Worm (Caenorhabditis elegans): ENCODE results near the gene srh-112.

The srh-112 gene

DNA sequence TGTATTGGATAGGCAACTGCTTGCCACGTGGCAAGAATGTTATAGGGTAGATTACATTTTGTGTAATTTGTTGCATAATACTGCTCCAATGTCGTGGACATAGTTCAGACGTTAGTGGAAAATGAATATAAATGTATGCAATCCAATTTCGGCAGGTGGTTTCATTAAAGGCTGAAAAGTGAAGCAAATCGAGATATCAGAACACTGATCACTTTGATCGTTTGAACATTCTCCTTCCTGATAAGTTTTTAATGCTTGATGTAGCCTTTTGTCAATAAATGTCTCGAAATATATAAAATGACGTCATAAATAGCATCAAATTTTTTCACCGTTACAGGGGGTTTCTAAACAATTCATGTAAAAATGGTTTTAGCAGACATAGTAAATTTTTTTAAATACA is 5.7 kb downstream of the srh-112 start, which contains the start of gene srh-109:
TSS of gene srh-109 (minus strand) at position 101 of the 400 bp plus-strand sequence.
- no peak for TF ChIP-seq ceh-13 (GFP tag; optimal IDR thresholded peaks at IDR 0.05)
- no peak for TF ChIP-seq ets-7 (tag; optimal IDR thresholded peaks at IDR 0.05)
- no peak for TF ChIP-seq flt-1 (GFP tag; IDR thresholded peaks at IDR 0.05)
- no peak for TF ChIP-seq hmg-4 (GFP tag; optimal IDR thresholded peaks at IDR 0.05)
- TF ChIP-seq scrt-1 (GFP tag; IDR thresholded peaks at IDR 0.05), result no peak
- TF ChIP-seq B0310.2 (tag; optimal IDR thresholded peaks at IDR 0.05), result no peak
- TF ChIP-seq tra-4 (tag; optimal IDR thresholded peaks at IDR 0.05), result no peak
- no peak for TF ChIP-seq F13C5.2 (tag; optimal IDR thresholded peaks at IDR 0.05)
- TF ChIP-seq ceh-36 (tag; optimal IDR thresholded peaks at IDR 0.05), result no peak
- no peak for TF ChIP-seq sea-1 (GFP tag; conservative IDR thresholded peaks at IDR 0.05)
- no peak for TF ChIP-seq pes-1 (GFP tag; IDR thresholded peaks at IDR 0.05)
- no peak for TF ChIP-seq hnd-1 (tag; optimal IDR thresholded peaks at IDR 0.05)
- TF ChIP-seq tbx-37 (GFP tag; conservative IDR thresholded peaks at IDR 0.05), result no peak
- TF ChIP-seq hmbx-1 (tag; optimal IDR thresholded peaks at IDR 0.05), result no peak
- TF ChIP-seq aly-1 (tag; optimal IDR thresholded peaks at IDR 0.05), result no peak
- TF ChIP-seq ama-1 (optimal IDR thresholded peaks at IDR 0.05), result no peak
- TF ChIP-seq tbx-11 (GFP tag; IDR thresholded peaks at IDR 0.05), result no peak

DNA sequence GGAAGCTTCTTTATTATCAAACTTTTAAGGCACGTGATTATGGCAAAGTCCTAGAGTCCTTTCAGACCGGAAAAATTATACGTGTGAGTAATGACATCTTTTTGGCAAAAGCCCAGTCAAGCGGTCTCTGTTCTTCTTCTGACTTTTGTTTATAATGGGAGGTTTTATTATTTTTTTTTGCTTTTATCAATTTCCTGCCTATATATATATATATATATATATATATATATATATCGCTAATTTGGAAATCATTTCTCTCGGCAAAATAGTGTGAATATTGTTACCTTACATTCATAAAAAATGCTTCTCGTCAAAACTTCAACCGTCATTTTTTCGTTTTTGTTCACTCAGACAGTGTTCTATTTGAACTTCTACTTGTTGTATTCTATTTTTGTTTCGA is 8.3 kb downstream of the srh-112 start, which contains the start of gene srbc-62:
TSS of gene srbc-62 (plus strand) at position 301 of the 400 bp plus-strand sequence.
- TF ChIP-seq sea-1 (GFP tag; conservative IDR thresholded peaks at IDR 0.05), result no peak
- no peak for TF ChIP-seq tbx-11 (GFP tag; IDR thresholded peaks at IDR 0.05)
- no peak for TF ChIP-seq pes-1 (GFP tag; IDR thresholded peaks at IDR 0.05)
- TF ChIP-seq F13C5.2 (tag; optimal IDR thresholded peaks at IDR 0.05), result no peak

DNA sequence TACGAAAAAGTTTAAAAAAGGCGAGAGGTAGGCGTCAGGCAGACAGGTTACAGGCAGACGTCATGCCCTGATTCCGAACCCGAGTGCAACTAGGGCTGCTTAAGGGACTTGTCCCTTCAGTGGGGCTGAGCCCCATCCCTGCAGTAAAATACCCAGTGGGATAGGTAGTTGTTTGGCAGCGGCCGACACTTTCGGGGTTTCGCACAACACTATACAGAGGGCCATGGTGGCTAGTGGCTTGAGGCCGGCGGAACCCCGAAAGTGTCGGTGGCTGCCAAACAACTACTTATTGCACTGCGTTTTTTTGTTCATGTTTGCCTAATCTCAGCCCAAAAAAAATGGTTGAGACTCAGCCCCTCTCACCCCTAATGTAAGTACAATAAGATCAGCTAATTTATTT is 10.4 kb downstream of the srh-112 start:
- no peak for TF ChIP-seq ets-7 (tag; optimal IDR thresholded peaks at IDR 0.05)
- TF ChIP-seq hnd-1 (tag; optimal IDR thresholded peaks at IDR 0.05), result no peak
- TF ChIP-seq tra-4 (tag; optimal IDR thresholded peaks at IDR 0.05), result no peak
- no peak for TF ChIP-seq tbx-11 (GFP tag; IDR thresholded peaks at IDR 0.05)
- TF ChIP-seq B0310.2 (tag; optimal IDR thresholded peaks at IDR 0.05), result no peak
- TF ChIP-seq flt-1 (GFP tag; IDR thresholded peaks at IDR 0.05), result no peak
- TF ChIP-seq ceh-13 (GFP tag; optimal IDR thresholded peaks at IDR 0.05), result no peak

DNA sequence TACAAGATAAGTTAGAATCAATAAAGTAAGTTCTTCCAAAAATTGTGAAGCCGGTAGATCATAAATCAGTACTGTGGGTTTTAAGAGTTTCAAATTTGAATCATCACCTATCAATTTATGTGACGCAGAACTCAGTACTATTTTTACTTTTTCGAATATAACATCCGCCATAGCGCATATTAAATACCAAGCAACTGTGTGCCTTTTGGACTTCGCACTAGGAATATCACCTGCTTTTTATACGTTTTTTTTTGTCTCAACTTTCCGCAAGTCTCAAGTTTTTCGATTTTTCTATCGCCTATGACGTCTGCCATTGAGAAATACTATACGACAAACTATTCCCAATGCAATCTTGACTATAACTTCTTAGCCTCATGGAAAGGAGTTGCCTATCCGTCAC is 13.3 kb downstream of the srh-112 start, which contains the start of gene srh-113:
TSS of gene srh-113 (plus strand) at position 301 of the 400 bp plus-strand sequence.
- no peak for TF ChIP-seq hmg-4 (GFP tag; optimal IDR thresholded peaks at IDR 0.05)
- no peak for TF ChIP-seq tra-4 (tag; optimal IDR thresholded peaks at IDR 0.05)
- no peak for TF ChIP-seq tbx-11 (GFP tag; IDR thresholded peaks at IDR 0.05)

DNA sequence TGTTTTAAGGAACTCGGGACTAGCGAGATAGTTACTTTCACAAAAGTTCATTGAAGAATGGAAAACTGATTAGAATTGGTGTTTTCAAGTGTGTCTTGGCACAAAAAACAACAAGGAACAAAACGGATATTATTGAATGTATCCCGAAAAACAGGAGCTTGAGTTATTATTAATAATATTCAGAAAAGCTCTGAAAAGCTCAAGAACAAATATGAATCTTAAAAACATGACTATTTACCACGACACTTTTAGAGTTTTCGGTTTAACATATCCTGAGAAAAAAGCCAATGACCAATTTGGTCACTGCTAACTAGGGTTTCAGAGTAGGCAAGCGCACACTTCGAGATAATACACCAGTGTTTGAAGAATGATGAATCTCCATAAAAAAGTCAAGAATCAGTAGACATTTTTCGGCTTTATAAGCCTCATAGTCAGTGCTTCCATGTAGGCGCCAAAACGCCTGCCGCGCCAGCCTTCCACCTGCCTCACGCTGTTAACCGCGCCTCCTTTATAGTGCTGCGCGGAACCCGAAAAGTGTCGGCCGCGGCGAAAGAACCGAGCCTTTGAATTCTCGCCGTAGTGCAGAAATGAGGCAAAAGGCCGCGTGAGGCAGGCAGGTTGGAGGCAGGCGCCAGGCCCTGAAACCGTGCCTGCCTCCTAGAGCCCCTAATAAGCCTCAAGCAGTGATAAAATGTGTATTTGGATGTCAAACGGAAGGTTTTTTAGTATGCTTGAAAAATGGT is 13.9 kb downstream of the srh-112 start, which contains the start of gene srh-236:
TSS of gene srh-236 (minus strand) at position 51 of the 743 bp plus-strand sequence.
- TF ChIP-seq flt-1 (GFP tag; IDR thresholded peaks at IDR 0.05) (no peak), B0310.2 (tag; optimal IDR thresholded peaks at IDR 0.05) (no peak), ceh-36 (tag; optimal IDR thresholded peaks at IDR 0.05) (no peak), aly-1 (tag; optimal IDR thresholded peaks at IDR 0.05) (no peak), ets-7 (tag; optimal IDR thresholded peaks at IDR 0.05) (no peak), hmg-4 (GFP tag; optimal IDR thresholded peaks at IDR 0.05) (no peak)

DNA sequence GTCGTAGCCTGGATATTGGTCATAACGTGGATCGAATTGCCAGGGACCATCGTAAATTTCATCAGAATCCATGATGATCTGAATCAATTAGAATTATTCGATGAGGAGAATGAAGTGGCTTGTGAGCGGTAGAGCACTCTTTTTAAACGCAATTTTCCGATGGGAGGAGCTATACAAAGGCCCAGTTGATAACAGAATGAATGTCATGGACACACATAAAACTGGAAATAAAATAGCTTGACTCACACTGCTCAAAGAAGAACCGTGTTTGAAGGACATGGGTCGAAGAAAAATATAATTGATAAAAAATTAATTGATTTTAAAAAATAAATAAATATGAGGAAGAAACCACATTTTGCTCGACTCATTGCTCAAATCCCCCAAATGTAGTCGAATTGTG is 18.0 kb downstream of the srh-112 start, which contains the start of gene Y68A4A.13:
TSS of gene Y68A4A.13 (minus strand) at position 101 of the 400 bp plus-strand sequence.
- no peak for TF ChIP-seq tbx-37 (GFP tag; conservative IDR thresholded peaks at IDR 0.05)
- no peak for TF ChIP-seq hmg-4 (GFP tag; optimal IDR thresholded peaks at IDR 0.05)

DNA sequence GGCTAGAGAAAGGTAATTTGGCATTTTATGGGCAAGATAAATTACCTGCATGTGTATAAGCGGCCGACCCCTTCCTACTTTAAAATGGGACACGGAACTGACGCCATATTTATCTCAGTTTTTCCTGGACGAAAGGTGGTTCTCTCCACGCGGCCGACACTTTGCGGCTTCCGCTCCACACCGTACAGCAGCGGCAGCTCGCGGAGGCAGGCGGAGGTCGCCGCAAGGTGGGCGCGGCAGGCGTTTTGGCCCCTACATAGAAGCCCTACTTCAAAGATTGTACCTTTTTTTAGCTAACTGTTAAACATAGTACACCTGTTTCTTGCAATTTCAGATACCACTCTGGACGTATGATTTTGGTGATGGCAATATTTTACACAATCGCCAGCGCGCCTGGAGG is 19.6 kb downstream of the srh-112 start:
- TF ChIP-seq F13C5.2 (tag; optimal IDR thresholded peaks at IDR 0.05) (no peak), hmbx-1 (tag; optimal IDR thresholded peaks at IDR 0.05) (no peak), hnd-1 (tag; optimal IDR thresholded peaks at IDR 0.05) (no peak), ceh-13 (GFP tag; optimal IDR thresholded peaks at IDR 0.05) (no peak), flt-1 (GFP tag; IDR thresholded peaks at IDR 0.05) (no peak), tra-4 (tag; optimal IDR thresholded peaks at IDR 0.05) (no peak), tbx-37 (GFP tag; conservative IDR thresholded peaks at IDR 0.05) (no peak), ama-1 (optimal IDR thresholded peaks at IDR 0.05) (no peak), ceh-36 (tag; optimal IDR thresholded peaks at IDR 0.05) (no peak), tbx-11 (GFP tag; IDR thresholded peaks at IDR 0.05) (no peak), sea-1 (GFP tag; conservative IDR thresholded peaks at IDR 0.05) (no peak), pes-1 (GFP tag; IDR thresholded peaks at IDR 0.05) (no peak), hmg-4 (GFP tag; optimal IDR thresholded peaks at IDR 0.05) (no peak)

DNA sequence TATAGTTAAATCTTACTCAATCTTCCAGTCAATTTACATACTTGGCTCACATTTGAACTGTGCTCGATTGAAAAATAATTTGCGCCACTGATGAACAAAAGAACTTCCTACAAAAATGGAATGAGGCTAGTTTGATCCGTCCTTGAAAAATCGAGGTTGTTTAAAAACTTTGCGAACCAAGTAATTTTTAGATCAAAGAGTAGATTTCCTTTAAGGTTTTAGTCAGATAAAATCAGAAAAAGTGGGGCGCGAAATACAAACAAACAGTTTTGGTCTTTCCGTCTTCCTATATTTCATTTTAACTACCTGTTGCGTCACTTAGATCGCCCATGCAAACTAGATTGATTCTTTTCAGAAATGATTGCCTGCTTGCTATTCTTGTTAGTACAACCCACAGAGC is 24.2 kb downstream of the srh-112 start, which contains the start of gene Y68A4A.10:
TSS of gene Y68A4A.10 (plus strand) at position 301 of the 400 bp plus-strand sequence.
- TF ChIP-seq hnd-1 (tag; optimal IDR thresholded peaks at IDR 0.05) (no peak), B0310.2 (tag; optimal IDR thresholded peaks at IDR 0.05) (no peak), scrt-1 (GFP tag; IDR thresholded peaks at IDR 0.05) (no peak), sea-1 (GFP tag; conservative IDR thresholded peaks at IDR 0.05) (no peak), ets-7 (tag; optimal IDR thresholded peaks at IDR 0.05) (no peak), hmg-4 (GFP tag; optimal IDR thresholded peaks at IDR 0.05) (no peak)
